Fruit fly (Drosophila melanogaster) whole organism, adult: ENCODE results near the gene DopEcR.

Experiments used
- CG11617 ChIP-seq: fragments of 200-800 bp; sonication (Bioruptor generic); optimal IDR thresholded peaks from 2 replicates; lab custom pipeline; 2017; ENCODE audit warnings: mild to moderate bottlenecking, missing biosample characterization, missing genetic modification reagents, missing genetic modification characterization
- CG14711 ChIP-seq: fragments of 200-800 bp; sonication (Bioruptor generic); optimal IDR thresholded peaks from 2 replicates; lab custom pipeline; 2018; ENCODE audit warnings: missing biosample characterization, mild to moderate bottlenecking, missing genetic modification characterization, moderate library complexity
- CG1620 ChIP-seq: fragments of 200-800 bp; sonication (Bioruptor generic); optimal IDR thresholded peaks from 2 replicates; lab custom pipeline; 2016; ENCODE audit warnings: missing biosample characterization, missing genetic modification characterization
- CG7045 ChIP-seq: fragments of 200-800 bp; sonication (Bioruptor generic); optimal IDR thresholded peaks from 2 replicates; lab custom pipeline; 2017; ENCODE audit warnings: missing biosample characterization, mild to moderate bottlenecking, missing genetic modification characterization
- CG7101 ChIP-seq: fragments of 200-800 bp; sonication (Bioruptor generic); optimal IDR thresholded peaks from 2 replicates; lab custom pipeline; 2018; ENCODE audit warnings: missing biosample characterization, mild to moderate bottlenecking, missing genetic modification characterization, moderate library complexity
- Clk ChIP-seq: fragments of 200-800 bp; sonication (Bioruptor generic); optimal IDR thresholded peaks from 2 replicates; lab custom pipeline; 2017; ENCODE audit warnings: missing biosample characterization, missing genetic modification characterization
- Crg-1 ChIP-seq: fragments of 200-800 bp; sonication (Bioruptor generic); optimal IDR thresholded peaks from 2 replicates; lab custom pipeline; 2016; ENCODE audit warnings: missing biosample characterization, missing genetic modification characterization
- Hr96 ChIP-seq: fragments of 200-800 bp; sonication (Bioruptor generic); optimal IDR thresholded peaks from 2 replicates; lab custom pipeline; 2016; ENCODE audit warnings: missing biosample characterization, missing genetic modification characterization
- bab1 ChIP-seq: fragments of 200-800 bp; sonication (Bioruptor generic); optimal IDR thresholded peaks from 3 replicates; lab custom pipeline; 2019; ENCODE audit warnings: missing biosample characterization, mild to moderate bottlenecking, missing genetic modification characterization, moderate library complexity
- cic ChIP-seq: fragments of 200-800 bp; sonication (Bioruptor generic); optimal IDR thresholded peaks from 2 replicates; lab custom pipeline; 2017; ENCODE audit warnings: missing biosample characterization, mild to moderate bottlenecking, missing genetic modification characterization, moderate library complexity
- cnc ChIP-seq, 2 experiments: fragments of >200 bp; optimal IDR thresholded peaks; 2 replicates each; lab custom pipeline; 2017
- kay ChIP-seq: fragments of 200-800 bp; sonication (Bioruptor generic); peaks from one replicate; lab custom pipeline; 2016; ENCODE audit warnings: missing biosample characterization, missing genetic modification characterization, borderline replicate concordance
- pad ChIP-seq: fragments of 200-800 bp; sonication (Bioruptor generic); optimal IDR thresholded peaks from 3 replicates; lab custom pipeline; 2017; ENCODE audit warnings: missing biosample characterization, missing genetic modification characterization, mild to moderate bottlenecking, moderate library complexity, missing genetic modification reagents
- toe ChIP-seq: fragments of 200-800 bp; sonication (Bioruptor generic); optimal IDR thresholded peaks from 2 replicates; lab custom pipeline; 2016; ENCODE audit warnings: missing biosample characterization, missing genetic modification characterization

DNA sequence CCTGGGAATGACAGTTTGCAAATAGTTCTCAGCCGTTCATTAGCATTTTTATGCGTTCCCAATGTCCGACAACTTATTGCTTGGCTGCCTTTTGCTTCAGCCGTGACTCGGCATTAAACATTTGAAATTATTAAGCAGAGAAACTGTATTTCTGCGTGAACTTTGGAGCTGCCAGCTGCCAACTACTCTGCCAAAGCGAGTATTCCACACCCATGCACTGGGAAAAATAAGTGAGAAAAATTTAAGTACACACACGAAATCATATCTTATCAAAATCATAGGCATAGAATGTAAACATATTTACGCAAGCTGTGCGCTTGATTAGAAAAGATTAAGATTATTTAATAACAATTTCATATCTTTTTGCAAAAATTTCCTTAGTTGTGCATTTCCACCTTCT, 32.8 kb upstream of the DopEcR start:
- TF ChIP-seq CG11617 (no peak), CG7045 (peak; percentile 15), Clk (GFP tag; lab: Kevin White, UChicago) (no peak), cnc (optimal IDR thresholded peaks at IDR 0.05; lab: Kevin White, UChicago) (peak; percentile 81 to 89), kay (GFP tag; lab: Kevin White, UChicago) (peak; percentile 75), pad (no peak), CG14711 (tag; lab: Kevin White, UChicago) (no peak), cic (GFP tag; lab: Kevin White, UChicago) (no peak), toe (peak; percentile 41), CG7101 (tag; lab: Kevin White, UChicago) (peak; percentile 9), Crg-1 (GFP tag; lab: Kevin White, UChicago) (no peak), Hr96 (GFP tag; lab: Kevin White, UChicago) (no peak), bab1 (GFP tag; lab: Kevin White, UChicago) (no peak), CG1620 (GFP tag; lab: Kevin White, UChicago) (no peak)
